Fruit fly (Drosophila melanogaster) whole organism, embryonic: ENCODE measurements around the gene CG7408.

ENCODE experiments used
- Adf1 ChIP-seq: fragments of 200-800 bp; sonication (Bioruptor generic); IDR thresholded peaks from 2 replicates; pipeline ENCODE4 v1.3.6; 2022; ENCODE audit warnings: missing biosample characterization, missing genetic modification characterization
- Bgb ChIP-seq: fragments of 200-800 bp; sonication (Bioruptor generic); IDR thresholded peaks from 2 replicates; pipeline ENCODE4 v1.3.6; 2022; ENCODE audit warnings: missing biosample characterization, missing genetic modification characterization; ENCODE audit not compliant: partially characterized antibody
- Bteb2 ChIP-seq: fragments of 200-800 bp; sonication (Bioruptor generic); optimal IDR thresholded peaks from 2 replicates; lab custom pipeline; 2016; ENCODE audit warnings: missing biosample characterization, missing genetic modification characterization
- CG10274 ChIP-seq: fragments of 200-800 bp; sonication (Bioruptor generic); optimal IDR thresholded peaks from 3 replicates; lab custom pipeline; 2017; ENCODE audit warnings: missing biosample characterization, mild to moderate bottlenecking, missing genetic modification characterization
- CG14050 ChIP-seq: fragments of 200-800 bp; sonication (Bioruptor generic); IDR thresholded peaks from 3 replicates; pipeline ENCODE4 v1.3.6; 2022; ENCODE audit warnings: missing biosample characterization, missing genetic modification characterization
- CG15269 ChIP-seq: fragments of 200-800 bp; sonication (Bioruptor generic); optimal IDR thresholded peaks from 2 replicates; lab custom pipeline; 2018; ENCODE audit warnings: missing biosample characterization, mild to moderate bottlenecking, missing genetic modification characterization, moderate library complexity
- CG15479 ChIP-seq: fragments of 200-800 bp; sonication (Bioruptor generic); optimal IDR thresholded peaks from 3 replicates; lab custom pipeline; 2019; ENCODE audit warnings: missing biosample characterization, mild to moderate bottlenecking, missing genetic modification characterization, moderate library complexity
- CG1603 ChIP-seq: fragments of 200-800 bp; sonication (Bioruptor generic); optimal IDR thresholded peaks from 2 replicates; lab custom pipeline; 2019; ENCODE audit warnings: missing biosample characterization, mild to moderate bottlenecking, missing genetic modification characterization, moderate library complexity
- CG17829 ChIP-seq: fragments of 200-800 bp; optimal IDR thresholded peaks from 2 replicates; lab custom pipeline; 2019; ENCODE audit warnings: missing biosample characterization, mild to moderate bottlenecking, missing genetic modification characterization, moderate library complexity
- CG30020 ChIP-seq: fragments of 200-800 bp; optimal IDR thresholded peaks from 2 replicates; lab custom pipeline; 2019; ENCODE audit warnings: missing biosample characterization, mild to moderate bottlenecking, missing genetic modification characterization, moderate library complexity
- CG33213 ChIP-seq: fragments of 200-800 bp; sonication (Bioruptor generic); optimal IDR thresholded peaks from 3 replicates; lab custom pipeline; 2016; ENCODE audit warnings: missing biosample characterization, missing genetic modification characterization
- CG4328 ChIP-seq: fragments of 200-800 bp; sonication (Bioruptor generic); optimal IDR thresholded peaks from 3 replicates; lab custom pipeline; 2017; ENCODE audit warnings: missing biosample characterization, missing genetic modification reagents, missing genetic modification characterization
- CG4820 ChIP-seq: fragments of 200-800 bp; sonication (Bioruptor generic); optimal IDR thresholded peaks from 3 replicates; lab custom pipeline; 2016; ENCODE audit warnings: missing biosample characterization, missing genetic modification characterization
- CG6254 ChIP-seq: fragments of 200-800 bp; sonication (Bioruptor generic); optimal IDR thresholded peaks from 3 replicates; lab custom pipeline; 2017; ENCODE audit warnings: mild to moderate bottlenecking, missing biosample characterization, missing genetic modification reagents, missing genetic modification characterization
- CG7928 ChIP-seq: fragments of 200-800 bp; sonication (Bioruptor generic); optimal IDR thresholded peaks from 2 replicates; lab custom pipeline; 2017; ENCODE audit warnings: missing biosample characterization, mild to moderate bottlenecking, missing genetic modification characterization
- CG8290 ChIP-seq, 3 experiments: fragments of 200-800 bp; sonication (Bioruptor generic); optimal IDR thresholded peaks; 2 replicates each; lab custom pipeline; 2016 to 2019; ENCODE audit warnings: missing biosample characterization in 3 of 3, missing genetic modification characterization in 3 of 3, mild to moderate bottlenecking in 2 of 3, moderate library complexity in 1 of 3
- CG8388 ChIP-seq: fragments of 200-800 bp; sonication (Bioruptor generic); optimal IDR thresholded peaks from 2 replicates; lab custom pipeline; 2019; ENCODE audit warnings: missing biosample characterization, mild to moderate bottlenecking, missing genetic modification characterization, moderate library complexity
- CG8478 ChIP-seq: fragments of >200 bp; optimal IDR thresholded peaks from 2 replicates; lab custom pipeline; 2018
- CG8944 ChIP-seq: fragments of 200-800 bp; sonication (Bioruptor generic); optimal IDR thresholded peaks from 3 replicates; lab custom pipeline; 2016; ENCODE audit warnings: missing biosample characterization, missing genetic modification characterization
- Ets97D ChIP-seq: fragments of 200-800 bp; sonication (Bioruptor generic); optimal IDR thresholded peaks from 3 replicates; lab custom pipeline; 2016; ENCODE audit warnings: missing biosample characterization, missing genetic modification characterization
- Fer1 ChIP-seq: fragments of 200-800 bp; sonication (Bioruptor generic); optimal IDR thresholded peaks from 2 replicates; lab custom pipeline; 2017; ENCODE audit warnings: missing biosample characterization, mild to moderate bottlenecking, missing genetic modification characterization
- HHEX ChIP-seq: fragments of 200-800 bp; sonication (Bioruptor generic); optimal IDR thresholded peaks from 3 replicates; lab custom pipeline; 2017; ENCODE audit warnings: missing biosample characterization, mild to moderate bottlenecking, missing genetic modification characterization, missing genetic modification reagents
- Hand ChIP-seq: fragments of 200-800 bp; sonication (Bioruptor generic); optimal IDR thresholded peaks from 2 replicates; lab custom pipeline; 2017; ENCODE audit warnings: mild to moderate bottlenecking, missing biosample characterization, missing genetic modification reagents, missing genetic modification characterization
- Hey ChIP-seq: fragments of 200-800 bp; sonication (Bioruptor generic); optimal IDR thresholded peaks from 3 replicates; lab custom pipeline; 2018; ENCODE audit warnings: missing biosample characterization, mild to moderate bottlenecking, missing genetic modification characterization
- Med ChIP-seq: fragments of 200-800 bp; sonication (Bioruptor generic); peaks from one replicate; lab custom pipeline; 2016; ENCODE audit warnings: missing biosample characterization, missing genetic modification characterization, mild to moderate bottlenecking, inconsistent platforms, moderate library complexity
- PHDP ChIP-seq: fragments of 200-800 bp; sonication (Bioruptor generic); optimal IDR thresholded peaks from 3 replicates; lab custom pipeline; 2018; ENCODE audit warnings: missing biosample characterization, mild to moderate bottlenecking, missing genetic modification characterization, moderate library complexity
- Stat92E ChIP-seq, 3 experiments: fragments of >200 bp in 2 of 3; fragments of 200-800 bp in 1 of 3; sonication (Bioruptor generic) in 1 of 3; optimal IDR thresholded peaks; 2 replicates each; lab custom pipeline; 2017 to 2019; ENCODE audit warnings: missing biosample characterization in 3 of 3, missing genetic modification characterization in 3 of 3, mild to moderate bottlenecking in 1 of 3, moderate library complexity in 1 of 3
- Trl ChIP-seq, 3 experiments: fragments of >200 bp in 2 of 3; fragments of 200-800 bp in 1 of 3; sonication (Bioruptor generic) in 1 of 3; optimal IDR thresholded peaks; 2 replicates in 1 of 3; 3 replicates in 2 of 3; lab custom pipeline; 2016 to 2017; ENCODE audit warnings: missing biosample characterization in 1 of 3, missing genetic modification characterization in 1 of 3
- YL-1 ChIP-seq: fragments of 200-800 bp; sonication (Bioruptor generic); optimal IDR thresholded peaks from 3 replicates; lab custom pipeline; 2017; ENCODE audit warnings: missing biosample characterization, mild to moderate bottlenecking, missing genetic modification characterization
- al ChIP-seq: fragments of 200-800 bp; sonication (Bioruptor generic); IDR thresholded peaks from 2 replicates; pipeline ENCODE4 v1.3.6; 2022; ENCODE audit warnings: missing biosample characterization, missing genetic modification characterization
- amos ChIP-seq: fragments of 200-800 bp; sonication (Bioruptor generic); IDR thresholded peaks from 2 replicates; pipeline ENCODE4 v1.3.6; 2022; ENCODE audit warnings: missing biosample characterization, missing genetic modification characterization; ENCODE audit not compliant: partially characterized antibody
- cg ChIP-seq: fragments of 200-800 bp; sonication (Bioruptor generic); optimal IDR thresholded peaks from 3 replicates; lab custom pipeline; 2019; ENCODE audit warnings: missing biosample characterization, mild to moderate bottlenecking, missing genetic modification characterization, moderate library complexity
- fd64A ChIP-seq: fragments of 200-800 bp; sonication (Bioruptor generic); optimal IDR thresholded peaks from 3 replicates; lab custom pipeline; 2018; ENCODE audit warnings: missing biosample characterization, mild to moderate bottlenecking, missing genetic modification characterization
- fd96Cb ChIP-seq: fragments of 200-800 bp; sonication (Bioruptor generic); optimal IDR thresholded peaks from 2 replicates; lab custom pipeline; 2018; ENCODE audit warnings: missing biosample characterization, mild to moderate bottlenecking, missing genetic modification characterization, moderate library complexity
- gfzf ChIP-seq: fragments of 200-800 bp; sonication (Bioruptor generic); optimal IDR thresholded peaks from 2 replicates; lab custom pipeline; 2016; ENCODE audit warnings: missing biosample characterization, mild to moderate bottlenecking, missing genetic modification characterization, moderate library complexity
- grau ChIP-seq: fragments of 200-800 bp; optimal IDR thresholded peaks from 3 replicates; lab custom pipeline; 2019; ENCODE audit warnings: missing biosample characterization, mild to moderate bottlenecking, missing genetic modification characterization, moderate library complexity
- her ChIP-seq: fragments of 200-800 bp; sonication (Bioruptor generic); optimal IDR thresholded peaks from 2 replicates; lab custom pipeline; 2016; ENCODE audit warnings: missing biosample characterization, missing genetic modification characterization
- pb ChIP-seq: fragments of 200-800 bp; sonication (Bioruptor generic); optimal IDR thresholded peaks from 3 replicates; lab custom pipeline; 2016; ENCODE audit warnings: missing biosample characterization, missing genetic modification characterization
- pros ChIP-seq: fragments of 200-800 bp; sonication (Bioruptor generic); optimal IDR thresholded peaks from 3 replicates; lab custom pipeline; 2019; ENCODE audit warnings: missing biosample characterization, mild to moderate bottlenecking, missing genetic modification characterization, moderate library complexity
- psq ChIP-seq: fragments of 200-800 bp; sonication (Bioruptor generic); optimal IDR thresholded peaks from 2 replicates; lab custom pipeline; 2017; ENCODE audit warnings: missing biosample characterization, missing genetic modification characterization
- row ChIP-seq: fragments of 200-800 bp; sonication (Bioruptor generic); IDR thresholded peaks from 3 replicates; pipeline ENCODE4 v1.3.6; 2022; ENCODE audit warnings: missing biosample characterization, missing genetic modification characterization
- run ChIP-seq: fragments of 200-800 bp; sonication (Bioruptor generic); optimal IDR thresholded peaks from 3 replicates; lab custom pipeline; 2018; ENCODE audit warnings: missing biosample characterization, mild to moderate bottlenecking, missing genetic modification characterization
- sim ChIP-seq: fragments of 200-800 bp; sonication (Bioruptor generic); IDR thresholded peaks from 2 replicates; pipeline ENCODE4 v1.3.6; 2022; ENCODE audit warnings: missing biosample characterization, missing genetic modification characterization
- slp2 ChIP-seq: fragments of 200-800 bp; sonication (Bioruptor generic); optimal IDR thresholded peaks from 2 replicates; lab custom pipeline; 2016; ENCODE audit warnings: missing biosample characterization, missing genetic modification characterization
- sob ChIP-seq: fragments of 200-800 bp; sonication (Bioruptor generic); IDR thresholded peaks from 2 replicates; pipeline ENCODE4 v1.3.6; 2022; ENCODE audit warnings: missing biosample characterization, missing genetic modification characterization
- unpg ChIP-seq: fragments of 200-800 bp; sonication (Bioruptor generic); optimal IDR thresholded peaks from 3 replicates; lab custom pipeline; 2018; ENCODE audit warnings: missing biosample characterization, mild to moderate bottlenecking, missing genetic modification characterization, moderate library complexity
- usp ChIP-seq: fragments of >200 bp; optimal IDR thresholded peaks from 2 replicates; lab custom pipeline; 2017; ENCODE audit warnings: missing biosample characterization, missing genetic modification characterization
- wor ChIP-seq: fragments of 200-800 bp; sonication (Bioruptor generic); IDR thresholded peaks from 2 replicates; pipeline ENCODE4 v1.3.6; 2022; ENCODE audit warnings: missing biosample characterization, missing genetic modification characterization

The CG7408 gene

DNA sequence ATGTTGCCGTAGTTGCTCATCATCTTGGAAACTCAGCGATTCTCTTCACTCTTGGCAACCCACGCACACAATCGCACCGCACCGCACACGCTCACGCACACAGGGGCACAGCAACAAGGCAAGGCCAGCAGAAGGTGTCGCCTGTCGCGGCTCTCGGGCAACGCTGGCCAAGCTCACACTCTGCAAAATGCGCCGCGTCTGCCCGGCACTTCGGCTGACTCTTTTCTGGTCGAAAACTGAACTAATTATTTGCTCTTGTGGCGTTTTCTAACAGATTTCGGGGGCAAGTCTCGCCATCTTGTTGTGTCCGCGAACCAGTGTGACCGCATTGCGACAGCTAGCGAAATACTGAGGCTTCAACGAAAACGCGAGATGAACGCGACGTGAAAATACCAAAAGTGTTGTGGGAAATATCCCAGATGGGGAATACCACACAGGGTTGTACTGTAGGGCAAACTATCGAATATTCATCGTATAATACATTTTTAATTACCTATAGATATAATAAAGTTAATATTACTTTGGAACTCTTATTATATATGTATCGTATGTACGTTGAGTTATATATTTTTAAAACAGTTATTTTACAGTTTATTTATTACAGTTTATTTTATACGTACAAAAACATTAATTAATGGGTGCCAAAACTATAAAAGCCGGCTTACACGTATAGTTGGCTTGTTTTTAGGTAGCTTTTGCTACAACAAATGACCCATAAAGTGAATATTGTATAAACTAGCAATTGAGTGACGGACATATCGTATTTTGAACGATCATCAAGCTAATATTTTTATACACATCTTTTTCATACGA is 32.5 kb upstream of the CG7408 start, which contains the start of the genes MED19 and CG7430 (continued):
- no peak for TF ChIP-seq run
- peak; percentile 63 for TF ChIP-seq Bgb (GFP tag; lab: Robert Waterston, UW)
- TF ChIP-seq CG33213 (GFP tag; lab: Kevin White, UChicago), result peak; percentile 45
- TF ChIP-seq slp2 (GFP tag; lab: Kevin White, UChicago), result no peak
- TF ChIP-seq Stat92E (GFP tag; optimal IDR thresholded peaks at IDR 0.05; lab: Kevin White, UChicago), result peak in 1 of 3 experiments; percentile 14
- TF ChIP-seq fd96Cb (tag; lab: Kevin White, UChicago), result no peak
- peak; percentile 62 for TF ChIP-seq CG7928 (GFP tag; lab: Kevin White, UChicago)
- TF ChIP-seq CG30020, result peak; percentile 36
- peak; percentile 55; the same call in 1 of the 2 replicates for TF ChIP-seq sob (GFP tag; lab: Robert Waterston, UW)
- peak; percentile 72 for TF ChIP-seq Ets97D (GFP tag; lab: Kevin White, UChicago)
- TF ChIP-seq Hey, result no peak
- TF ChIP-seq her, result peak; percentile 46
- TF ChIP-seq CG4820 (GFP tag; lab: Kevin White, UChicago), result no peak
- no peak for TF ChIP-seq CG14050
- peak; percentile 36; the same call in 1 of the 2 replicates for TF ChIP-seq Adf1 (GFP tag; lab: Robert Waterston, UW)
- TF ChIP-seq CG15479 (GFP tag; lab: Kevin White, UChicago), result no peak
- TF ChIP-seq CG8944 (GFP tag; lab: Kevin White, UChicago), result no peak
- TF ChIP-seq cg (GFP tag; lab: Kevin White, UChicago), result peak; percentile 95
- peak; percentile 72 for TF ChIP-seq row
- TF ChIP-seq gfzf (GFP tag; lab: Kevin White, UChicago), result peak; percentile 87
- TF ChIP-seq HHEX, result peak; percentile 2
- no peak for TF ChIP-seq psq (GFP tag; lab: Kevin White, UChicago)
- peak; percentile 56 for TF ChIP-seq fd64A (GFP tag; lab: Kevin White, UChicago)
- TF ChIP-seq wor (GFP tag; lab: Robert Waterston, UW), result no peak
- peak; percentile 70 for TF ChIP-seq Fer1
- peak; percentile 90 for TF ChIP-seq YL-1 (GFP tag; lab: Kevin White, UChicago)
- TF ChIP-seq CG1603 (tag; lab: Kevin White, UChicago), result peak; percentile 61
- TF ChIP-seq grau (tag; lab: Kevin White, UChicago), result peak; percentile 8
- peak; percentile 11 for TF ChIP-seq CG8290 (GFP tag; optimal IDR thresholded peaks at IDR 0.05; lab: Kevin White, UChicago)
- peak in 1 of 2 experiments; percentile 68 for TF ChIP-seq CG8290 (tag; optimal IDR thresholded peaks at IDR 0.05; lab: Kevin White, UChicago)
- no peak for TF ChIP-seq usp (GFP tag; lab: Kevin White, UChicago)
- no peak for TF ChIP-seq pros
- TF ChIP-seq sim (GFP tag; lab: Robert Waterston, UW), result no peak
- no peak for TF ChIP-seq al
- TF ChIP-seq CG8478, result peak; percentile 63
- TF ChIP-seq CG10274 (GFP tag; lab: Kevin White, UChicago), result no peak
- TF ChIP-seq Trl (optimal IDR thresholded peaks at IDR 0.05; lab: Kevin White, UChicago), result peak in 1 of 2 experiments; percentile 26
- no peak for TF ChIP-seq Trl (GFP tag; optimal IDR thresholded peaks at IDR 0.05; lab: Kevin White, UChicago)
- no peak for TF ChIP-seq CG15269 (tag; lab: Kevin White, UChicago)
- peak; percentile 23 for TF ChIP-seq PHDP (tag; lab: Kevin White, UChicago)
- peak; percentile 84 for TF ChIP-seq Med
- TF ChIP-seq pb (GFP tag; lab: Kevin White, UChicago), result no peak
- TF ChIP-seq amos (GFP tag; lab: Robert Waterston, UW), result peak; percentile 62
- peak; percentile 29 for TF ChIP-seq CG17829 (tag; lab: Kevin White, UChicago)
- no peak for TF ChIP-seq Bteb2 (GFP tag; lab: Kevin White, UChicago)
- TF ChIP-seq CG6254 (GFP tag; lab: Kevin White, UChicago), result no peak
- no peak for TF ChIP-seq CG4328
- TF ChIP-seq Hand, result peak; percentile 28
- TF ChIP-seq CG8388 (GFP tag; lab: Kevin White, UChicago), result no peak
- TF ChIP-seq unpg (GFP tag; lab: Kevin White, UChicago), result peak; percentile 35
